Fruit fly (Drosophila melanogaster): ENCODE results near the gene betaTub85D.

Gene betaTub85D

dm6 chr3R:9436358-9436972 lies 26.4 kb upstream of the betaTub85D start (continued):
- TF ChIP-seq zf30C (GFP tag; optimal IDR thresholded peaks at IDR 0.05) (no peak), p53 (GFP tag; optimal IDR thresholded peaks at IDR 0.05) (no peak), kay (GFP tag; optimal IDR thresholded peaks at IDR 0.05) (peak; percentile 81), CG14014 (GFP tag; IDR thresholded peaks at IDR 0.05) (peak; percentile 9; the same call in 1 of the 2 replicates), Lhr (GFP tag; optimal IDR thresholded peaks at IDR 0.05) (no peak), CG30020 (tag; optimal IDR thresholded peaks at IDR 0.05) (no peak), HLH54F (GFP tag; optimal IDR thresholded peaks at IDR 0.05) (no peak), CG14710 (tag; optimal IDR thresholded peaks at IDR 0.05) (no peak), NfI (GFP tag; optimal IDR thresholded peaks at IDR 0.05) (peak; percentile 6), vvl (GFP tag; IDR thresholded peaks at IDR 0.05) (peak; percentile 49), Atf6 (GFP tag; IDR thresholded peaks at IDR 0.05) (0 out of 2 replicates have a peak, but pooled peaks have one; percentile 20), ham (GFP tag; IDR thresholded peaks at IDR 0.05) (no peak), gcm2 (GFP tag; optimal IDR thresholded peaks at IDR 0.05) (no peak), Fer2 (tag; optimal IDR thresholded peaks at IDR 0.05) (no peak), CG42726 (GFP tag; IDR thresholded peaks at IDR 0.05; ENCODE audit: partially characterized antibody) (peak; percentile 37; the same call in 1 of the 2 replicates), CG9932 (GFP tag; IDR thresholded peaks at IDR 0.05) (peak; percentile 38; the same call in 1 of the 2 replicates), ken (GFP tag; IDR thresholded peaks at IDR 0.05) (no peak), Abd-B (GFP tag; optimal IDR thresholded peaks at IDR 0.05) (no peak), CG14441 (GFP tag; IDR thresholded peaks at IDR 0.05) (no peak), prd (optimal IDR thresholded peaks at IDR 0.05) (no peak), prd (GFP tag; IDR thresholded peaks at IDR 0.05) (no peak), CG9876 (GFP tag; optimal IDR thresholded peaks at IDR 0.05) (no peak), gt (GFP tag; IDR thresholded peaks at IDR 0.05) (no peak), CG2199 (GFP tag; IDR thresholded peaks at IDR 0.05) (no peak), ind (GFP tag; optimal IDR thresholded peaks at IDR 0.05) (no peak)

- TF ChIP-seq chif (GFP tag; optimal IDR thresholded peaks at IDR 0.05) = no peak
- TF ChIP-seq ap (GFP tag; IDR thresholded peaks at IDR 0.05) = no peak
- peak; percentile 53 for TF ChIP-seq sens (GFP tag)
- TF ChIP-seq Ets65A (GFP tag) = peak; percentile 78
Measured at dm6 chr3R:9435898-9436297, 25.8 kb upstream of the betaTub85D start.

dm6 chr3R:9434543-9435407 lies 24.7 kb upstream of the betaTub85D start:
- TF ChIP-seq CG42726 (GFP tag; IDR thresholded peaks at IDR 0.05; ENCODE audit: partially characterized antibody) (no peak), ind (GFP tag; optimal IDR thresholded peaks at IDR 0.05) (peak; percentile 85), CG11456 (GFP tag; IDR thresholded peaks at IDR 0.05) (peak; percentile 82), aop (GFP tag; IDR thresholded peaks at IDR 0.05) (0 out of 2 replicates have a peak, but pooled peaks have one; percentile 16), crc (GFP tag; optimal IDR thresholded peaks at IDR 0.05) (peak; percentile 71), CG3065 (GFP tag; optimal IDR thresholded peaks at IDR 0.05) (no peak), CG7271 (tag; optimal IDR thresholded peaks at IDR 0.05) (peak; percentile 19), CG12104 (GFP tag; optimal IDR thresholded peaks at IDR 0.05) (peak; percentile 85), CG2875 (GFP tag; optimal IDR thresholded peaks at IDR 0.05) (peak; percentile 56), CG1602 (GFP tag; optimal IDR thresholded peaks at IDR 0.05) (peak; percentile 77), Fer1 (GFP tag; optimal IDR thresholded peaks at IDR 0.05) (peak; percentile 86), hkb (optimal IDR thresholded peaks at IDR 0.05) (no peak), hkb (GFP tag; IDR thresholded peaks at IDR 0.05) (peak; percentile 91), Max (GFP tag; optimal IDR thresholded peaks at IDR 0.05) (peak; percentile 66), tin (GFP tag; optimal IDR thresholded peaks at IDR 0.05) (peak; percentile 74), Lpt (GFP tag; optimal IDR thresholded peaks at IDR 0.05) (no peak), CG2202 (tag; optimal IDR thresholded peaks at IDR 0.05) (peak; percentile 42), CTCF (GFP tag; optimal IDR thresholded peaks at IDR 0.05) (peak; percentile 40), CG14441 (GFP tag; IDR thresholded peaks at IDR 0.05) (peak; percentile 90), maf-S (GFP tag; optimal IDR thresholded peaks at IDR 0.05) (peak; percentile 78), bcd (GFP tag; optimal IDR thresholded peaks at IDR 0.05) (peak; percentile 71), B-H2 (GFP tag; optimal IDR thresholded peaks at IDR 0.05) (no peak), NC2α (GFP tag; optimal IDR thresholded peaks at IDR 0.05) (peak; percentile 49)

Measured in whole organism, embryonic.